Worm (Caenorhabditis elegans) whole organism, L1 larva: ENCODE measurements around the gene T05B4.12.

Experiments
- C04F5.9 ChIP-seq: sonication (generic microtip); optimal IDR thresholded peaks from 2 replicates; lab custom pipeline; 2016; ENCODE audit warnings: missing genetic modification characterization, missing compliant biosample characterization
- Y116A8C.19 ChIP-seq: sonication (generic microtip); optimal IDR thresholded peaks from 2 replicates; lab custom pipeline; 2016; ENCODE audit warnings: missing compliant biosample characterization, missing genetic modification characterization, borderline replicate concordance
- aha-1 ChIP-seq: fragments of 150-350 bp; optimal IDR thresholded peaks from 2 replicates; lab custom pipeline; 2014; ENCODE audit warnings: missing biosample characterization, missing genetic modification characterization
- alr-1 ChIP-seq: fragments of 200-800 bp; sonication (Bioruptor generic); optimal IDR thresholded peaks from 2 replicates; lab custom pipeline; 2018; ENCODE audit warnings: borderline replicate concordance, mild to moderate bottlenecking, missing genetic modification characterization, missing compliant biosample characterization
- ceh-63 ChIP-seq: fragments of 200-800 bp; sonication (Bioruptor generic); optimal IDR thresholded peaks from 2 replicates; lab custom pipeline; 2018; ENCODE audit warnings: mild to moderate bottlenecking, missing genetic modification characterization, missing compliant biosample characterization
- ceh-88 ChIP-seq: fragments of 200-800 bp; sonication (Bioruptor generic); IDR thresholded peaks from 2 replicates; pipeline ENCODE4 v1.3.6; 2022; ENCODE audit warnings: missing genetic modification characterization, missing compliant biosample characterization
- dpl-1 ChIP-seq, 3 experiments: fragments of 150-350 bp in 2 of 3; sonication (generic microtip) in 1 of 3; optimal IDR thresholded peaks; 2 replicates each; lab custom pipeline; 2014 to 2017; ENCODE audit warnings: missing biosample characterization in 3 of 3, missing genetic modification characterization in 3 of 3, missing genetic modification reagents in 3 of 3
- efl-3 ChIP-seq: fragments of 200-800 bp; sonication (Bioruptor generic); optimal IDR thresholded peaks from 2 replicates; lab custom pipeline; 2018; ENCODE audit warnings: mild to moderate bottlenecking, missing genetic modification characterization, missing compliant biosample characterization
- egl-13 ChIP-seq: sonication (generic microtip); optimal IDR thresholded peaks from 2 replicates; lab custom pipeline; 2016; ENCODE audit warnings: missing genotype, missing genetic modification reagents, missing genetic modification characterization, missing compliant biosample characterization
- egl-27 ChIP-seq, 2 experiments: fragments of 150-350 bp in 1 of 2; sonication (generic microtip); optimal IDR thresholded peaks; 3 replicates each; lab custom pipeline; 2017 to 2018; ENCODE audit warnings: missing biosample characterization in 2 of 2, missing genetic modification characterization in 2 of 2, missing genetic modification reagents in 2 of 2
- elt-3 ChIP-seq, 6 experiments: fragments of 150-350 bp in 1 of 6; sonication (generic microtip); optimal IDR thresholded peaks; 2 replicates each; lab custom pipeline; 2017 to 2018; ENCODE audit warnings: missing biosample characterization in 6 of 6, missing genetic modification characterization in 6 of 6, inconsistent platforms in 1 of 6
- fkh-10 ChIP-seq: sonication (generic microtip); optimal IDR thresholded peaks from 2 replicates; lab custom pipeline; 2017; ENCODE audit warnings: missing biosample characterization, missing genetic modification reagents, missing genetic modification characterization
- fkh-4 ChIP-seq: sonication (generic microtip); optimal IDR thresholded peaks from 2 replicates; lab custom pipeline; 2016; ENCODE audit warnings: missing compliant biosample characterization, missing genetic modification characterization, borderline replicate concordance
- fos-1 ChIP-seq: fragments of 150-350 bp; optimal IDR thresholded peaks from 2 replicates; lab custom pipeline; 2014; ENCODE audit warnings: missing biosample characterization, missing genetic modification characterization
- hlh-17 ChIP-seq: fragments of 200-800 bp; sonication (Bioruptor generic); optimal IDR thresholded peaks from 2 replicates; lab custom pipeline; 2018; ENCODE audit warnings: missing genetic modification characterization, mild to moderate bottlenecking, missing compliant biosample characterization, moderate library complexity, borderline replicate concordance
- hpl-2 ChIP-seq: fragments of 150-350 bp; optimal IDR thresholded peaks from 2 replicates; lab custom pipeline; 2014; ENCODE audit warnings: missing biosample characterization, missing genetic modification reagents, missing genetic modification characterization
- irx-1 ChIP-seq: sonication (generic microtip); optimal IDR thresholded peaks from 2 replicates; lab custom pipeline; 2016; ENCODE audit warnings: missing genetic modification characterization, missing compliant biosample characterization
- lin-13 ChIP-seq: fragments of 150-350 bp; optimal IDR thresholded peaks from 2 replicates; lab custom pipeline; 2014; ENCODE audit warnings: missing biosample characterization, missing genetic modification reagents, missing genetic modification characterization
- lin-14 ChIP-seq: fragments of 200-800 bp; sonication (Bioruptor generic); optimal IDR thresholded peaks from 2 replicates; lab custom pipeline; 2018; ENCODE audit warnings: mild to moderate bottlenecking, missing genetic modification characterization, moderate library complexity, missing compliant biosample characterization
- lin-15B ChIP-seq: fragments of 150-350 bp; sonication (generic microtip); optimal IDR thresholded peaks from 3 replicates; lab custom pipeline; 2014; ENCODE audit warnings: missing biosample characterization, missing genetic modification characterization
- lin-35 ChIP-seq, 2 experiments: fragments of 150-350 bp; optimal IDR thresholded peaks; 2 replicates each; lab custom pipeline; 2014; ENCODE audit warnings: missing biosample characterization in 2 of 2, missing genetic modification characterization in 2 of 2, missing genetic modification reagents in 2 of 2
- lir-3 ChIP-seq: sonication (generic microtip); optimal IDR thresholded peaks from 2 replicates; lab custom pipeline; 2016; ENCODE audit warnings: mild to moderate bottlenecking, missing genetic modification characterization, moderate library complexity, missing compliant biosample characterization; ENCODE audit not compliant: poor library complexity
- lsy-2 ChIP-seq, 2 experiments: fragments of 150-350 bp; optimal IDR thresholded peaks; 2 replicates each; lab custom pipeline; 2014; ENCODE audit warnings: missing biosample characterization in 2 of 2, missing genetic modification characterization in 2 of 2
- mab-9 ChIP-seq: fragments of 200-800 bp; sonication (Bioruptor generic); IDR thresholded peaks from 2 replicates; pipeline ENCODE4 v1.3.6; 2022; ENCODE audit warnings: missing genetic modification reagents, missing genetic modification characterization, missing compliant biosample characterization
- mef-2 ChIP-seq: fragments of 150-350 bp; optimal IDR thresholded peaks from 2 replicates; lab custom pipeline; 2014; ENCODE audit warnings: missing biosample characterization, missing genetic modification characterization
- nhr-11 ChIP-seq: fragments of 150-350 bp; optimal IDR thresholded peaks from 2 replicates; lab custom pipeline; 2014; ENCODE audit warnings: missing biosample characterization, missing genetic modification characterization
- nhr-12 ChIP-seq: sonication (generic microtip); optimal IDR thresholded peaks from 2 replicates; lab custom pipeline; 2017; ENCODE audit warnings: missing biosample characterization, missing genetic modification characterization
- nhr-19 ChIP-seq: fragments of 200-800 bp; sonication (Bioruptor generic); conservative IDR thresholded peaks from 2 replicates; pipeline ENCODE4 v1.3.6; 2022; ENCODE audit warnings: missing genetic modification characterization, missing compliant biosample characterization
- nhr-20 ChIP-seq: sonication (generic microtip); optimal IDR thresholded peaks from 2 replicates; lab custom pipeline; 2016; ENCODE audit warnings: mild to moderate bottlenecking, missing genetic modification characterization, missing compliant biosample characterization
- nhr-237 ChIP-seq: fragments of 150-350 bp; optimal IDR thresholded peaks from 2 replicates; lab custom pipeline; 2014; ENCODE audit warnings: missing biosample characterization, missing genetic modification characterization
- nhr-28 ChIP-seq: fragments of 150-350 bp; optimal IDR thresholded peaks from 2 replicates; lab custom pipeline; 2014; ENCODE audit warnings: missing biosample characterization, missing genetic modification characterization
- nhr-47 ChIP-seq: sonication (generic microtip); optimal IDR thresholded peaks from 2 replicates; lab custom pipeline; 2016; ENCODE audit warnings: mild to moderate bottlenecking, missing genetic modification characterization, moderate library complexity, missing compliant biosample characterization
- nhr-77 ChIP-seq: fragments of 150-350 bp; optimal IDR thresholded peaks from 2 replicates; lab custom pipeline; 2014; ENCODE audit warnings: missing biosample characterization, missing genetic modification characterization
- nhr-84 ChIP-seq: sonication (generic microtip); optimal IDR thresholded peaks from 2 replicates; lab custom pipeline; 2017; ENCODE audit warnings: missing biosample characterization, missing genetic modification characterization
- nhr-85 ChIP-seq: sonication (generic microtip); peaks from one replicate; lab custom pipeline; 2016; ENCODE audit warnings: missing genetic modification characterization, inconsistent platforms, missing compliant biosample characterization
- nhr-90 ChIP-seq: sonication (generic microtip); optimal IDR thresholded peaks from 2 replicates; lab custom pipeline; 2016; ENCODE audit warnings: mild to moderate bottlenecking, missing genetic modification characterization, missing compliant biosample characterization; ENCODE audit not compliant: poor library complexity
- rnt-1 ChIP-seq: sonication (generic microtip); optimal IDR thresholded peaks from 2 replicates; lab custom pipeline; 2016; ENCODE audit warnings: mild to moderate bottlenecking, missing genetic modification characterization, moderate library complexity, missing compliant biosample characterization
- skn-1 ChIP-seq: fragments of 150-350 bp; optimal IDR thresholded peaks from 2 replicates; lab custom pipeline; 2014; ENCODE audit warnings: missing biosample characterization, missing genetic modification characterization
- snpc-4 ChIP-seq: fragments of 150-350 bp; optimal IDR thresholded peaks from 2 replicates; lab custom pipeline; 2014; ENCODE audit warnings: missing biosample characterization, missing genetic modification characterization
- snu-23 ChIP-seq: sonication (generic microtip); optimal IDR thresholded peaks from 2 replicates; lab custom pipeline; 2016; ENCODE audit warnings: missing genetic modification characterization, missing compliant biosample characterization
- sox-4 ChIP-seq: sonication (generic microtip); optimal IDR thresholded peaks from 2 replicates; lab custom pipeline; 2016; ENCODE audit warnings: missing genetic modification characterization, missing compliant biosample characterization
- sup-37 ChIP-seq: fragments of 200-800 bp; sonication (Bioruptor generic); optimal IDR thresholded peaks from 2 replicates; lab custom pipeline; 2018; ENCODE audit warnings: mild to moderate bottlenecking, missing genetic modification characterization, missing compliant biosample characterization
- swsn-7 ChIP-seq: sonication (generic microtip); optimal IDR thresholded peaks from 2 replicates; lab custom pipeline; 2016; ENCODE audit warnings: missing genetic modification characterization, missing compliant biosample characterization
- tbx-2 ChIP-seq: sonication (generic microtip); optimal IDR thresholded peaks from 2 replicates; lab custom pipeline; 2016; ENCODE audit warnings: missing genetic modification characterization, missing compliant biosample characterization
- tlp-1 ChIP-seq: fragments of 150-350 bp; optimal IDR thresholded peaks from 2 replicates; lab custom pipeline; 2014; ENCODE audit warnings: missing biosample characterization, missing genetic modification characterization
- unc-130 ChIP-seq: fragments of 150-350 bp; optimal IDR thresholded peaks from 2 replicates; lab custom pipeline; 2017; ENCODE audit warnings: missing biosample characterization, missing genetic modification characterization, inconsistent platforms
- unc-62 ChIP-seq: fragments of 150-350 bp; optimal IDR thresholded peaks from 2 replicates; lab custom pipeline; 2014; ENCODE audit warnings: missing biosample characterization, missing genetic modification reagents, missing genetic modification characterization
- unc-86 ChIP-seq: sonication (generic microtip); optimal IDR thresholded peaks from 2 replicates; lab custom pipeline; 2016; ENCODE audit warnings: missing genetic modification characterization, missing compliant biosample characterization
- vab-15 ChIP-seq: sonication (generic microtip); optimal IDR thresholded peaks from 2 replicates; lab custom pipeline; 2017; ENCODE audit warnings: missing genotype, mild to moderate bottlenecking, missing genetic modification characterization, missing compliant biosample characterization
- zag-1 ChIP-seq: fragments of 150-350 bp; optimal IDR thresholded peaks from 2 replicates; lab custom pipeline; 2014; ENCODE audit warnings: missing biosample characterization, missing genetic modification characterization
- ztf-4 ChIP-seq: fragments of 150-350 bp; optimal IDR thresholded peaks from 2 replicates; lab custom pipeline; 2014; ENCODE audit warnings: missing biosample characterization, missing genetic modification characterization

T05B4.12 gene

DNA sequence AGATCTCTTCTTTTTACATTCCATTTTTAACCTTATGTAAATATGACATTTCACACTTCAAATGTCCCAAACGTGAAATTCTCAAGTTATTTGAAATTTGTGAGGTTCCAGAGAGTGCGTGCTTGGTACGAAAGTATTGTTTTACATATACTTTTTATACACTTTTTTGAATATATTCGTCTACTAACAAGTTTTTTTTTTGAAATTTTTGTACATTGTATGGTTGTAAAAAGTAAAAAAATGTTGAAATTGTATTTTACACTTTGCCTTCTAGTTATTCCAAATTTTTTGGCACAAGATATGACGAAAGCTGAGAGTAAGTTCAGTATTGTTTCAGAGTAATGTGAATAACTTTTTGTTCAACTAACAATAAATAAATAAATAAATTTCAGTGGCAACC is 8.9 kb upstream of the T05B4.12 start, which contains the start of gene lgc-1:
Gene lgc-1 (plus strand): TSS at position 301 of the 400 bp plus-strand sequence.
- TF ChIP-seq unc-62 (GFP tag; lab: Kevin White, UChicago) (no peak), lsy-2 (tag; optimal IDR thresholded peaks at IDR 0.05; lab: Kevin White, UChicago) (no peak), zag-1 (tag; lab: Kevin White, UChicago) (no peak), tbx-2 (tag; lab: Kevin White, UChicago) (no peak), C04F5.9 (tag; lab: Kevin White, UChicago) (no peak), nhr-28 (tag; lab: Kevin White, UChicago) (no peak), swsn-7 (no peak), ceh-88 (no peak), lin-35 (GFP tag; optimal IDR thresholded peaks at IDR 0.05; lab: Kevin White, UChicago) (no peak), nhr-237 (no peak), nhr-85 (no peak), sup-37 (GFP tag; lab: Kevin White, UChicago) (no peak), lir-3 (tag; lab: Kevin White, UChicago) (no peak), irx-1 (tag; lab: Kevin White, UChicago) (no peak)

DNA sequence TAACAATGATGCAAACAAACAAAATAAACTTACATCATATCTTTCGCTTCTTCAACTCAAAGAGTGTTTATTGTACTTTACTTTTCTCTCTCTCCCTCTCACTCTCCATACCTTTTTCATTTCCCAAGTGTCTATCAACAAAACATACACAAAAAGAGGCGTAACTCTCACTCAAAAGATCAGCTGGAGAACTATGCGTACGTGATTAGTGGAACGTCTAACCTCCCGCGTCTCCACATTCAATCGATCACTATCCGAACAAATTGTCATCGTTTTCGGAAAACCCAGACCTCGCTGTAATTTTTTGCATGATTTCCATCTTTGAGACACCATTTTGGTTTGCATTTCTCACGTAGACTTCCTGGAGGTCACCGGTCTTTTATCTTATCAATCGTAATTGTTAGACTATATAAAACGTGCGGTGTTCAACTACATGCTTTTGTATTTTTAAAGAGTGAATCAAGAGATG is 5.7 kb upstream of the T05B4.12 start, which contains the start of gene nhr-57:
Gene nhr-57 (plus strand): TSS at position 419 of the 469 bp plus-strand sequence.
- TF ChIP-seq mab-9 (GFP tag; lab: Robert Waterston, UW) (no peak), sox-4 (tag; lab: Kevin White, UChicago) (no peak), nhr-90 (tag; lab: Kevin White, UChicago) (peak; percentile 79), unc-86 (tag; lab: Kevin White, UChicago) (no peak), mef-2 (tag; lab: Kevin White, UChicago) (no peak), nhr-12 (tag; lab: Kevin White, UChicago) (no peak), rnt-1 (no peak), fkh-4 (tag; lab: Kevin White, UChicago) (no peak), elt-3 (tag; optimal IDR thresholded peaks at IDR 0.05; lab: Kevin White, UChicago) (peak in 3 of 6 experiments; percentile 39 to 98 (median 89)), C04F5.9 (tag; lab: Kevin White, UChicago) (peak; percentile 21), fos-1 (tag; lab: Kevin White, UChicago) (peak; percentile 64), Y116A8C.19 (tag; lab: Kevin White, UChicago) (no peak), tlp-1 (no peak), nhr-28 (tag; lab: Kevin White, UChicago) (no peak), snu-23 (GFP tag; lab: Kevin White, UChicago) (peak; percentile 76), unc-62 (GFP tag; lab: Kevin White, UChicago) (no peak), snpc-4 (no peak), dpl-1 (GFP tag; optimal IDR thresholded peaks at IDR 0.05; lab: Kevin White, UChicago) (peak in 2 of 3 experiments; percentile 16 to 44), lin-13 (GFP tag; lab: Kevin White, UChicago) (peak; percentile 9), egl-27 (tag; optimal IDR thresholded peaks at IDR 0.05; lab: Kevin White, UChicago) (peak in 1 of 2 experiments; percentile 7), nhr-19 (peak; percentile 79), unc-130 (peak; percentile 20), aha-1 (tag; lab: Kevin White, UChicago) (peak; percentile 100), nhr-47 (tag; lab: Kevin White, UChicago) (peak; percentile 64), nhr-20 (peak; percentile 92), ztf-4 (tag; lab: Kevin White, UChicago) (peak; percentile 20), lin-15B (tag; lab: Kevin White, UChicago) (no peak), egl-13 (tag; lab: Kevin White, UChicago) (no peak), lin-14 (peak; percentile 91), hpl-2 (GFP tag; lab: Kevin White, UChicago) (no peak), nhr-11 (tag; lab: Kevin White, UChicago) (no peak), hlh-17 (GFP tag; lab: Kevin White, UChicago) (no peak), nhr-77 (peak; percentile 83), nhr-84 (tag; lab: Kevin White, UChicago) (no peak), vab-15 (tag; lab: Kevin White, UChicago) (no peak), alr-1 (tag; lab: Kevin White, UChicago) (no peak), fkh-10 (GFP tag; lab: Kevin White, UChicago) (no peak), ceh-63 (GFP tag; lab: Kevin White, UChicago) (no peak), efl-3 (no peak), skn-1 (peak; percentile 92), irx-1 (tag; lab: Kevin White, UChicago) (peak; percentile 57)
